Worm (Caenorhabditis elegans): ENCODE data around the gene T23E1.1.

T23E1.1 gene

DNA sequence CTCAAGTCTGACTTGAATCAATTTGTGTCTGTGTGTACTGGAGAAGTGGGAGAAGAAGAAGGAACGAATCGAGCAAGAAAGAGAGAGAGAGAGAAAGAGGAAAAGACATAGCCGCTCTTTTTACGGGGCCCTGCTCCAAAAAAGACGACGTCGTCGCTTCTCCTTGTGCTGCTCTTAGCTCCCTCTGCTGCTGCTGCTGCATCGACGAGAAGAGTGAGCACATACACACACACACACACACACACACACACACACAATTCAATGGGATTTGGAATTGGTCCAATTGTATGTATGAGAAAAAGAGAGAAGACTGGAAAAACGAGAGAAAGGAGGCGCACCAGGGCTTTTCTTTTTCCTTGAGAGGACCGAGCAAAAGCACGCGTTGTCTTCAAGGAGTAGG, 16.2 kb upstream of the T23E1.1 start:
- TF ChIP-seq fkh-2 (tag; optimal IDR thresholded peaks at IDR 0.05) (no peak), daf-12 (tag; optimal IDR thresholded peaks at IDR 0.05) (no peak), egl-27 (tag; optimal IDR thresholded peaks at IDR 0.05) (no peak), nhr-11 (tag; optimal IDR thresholded peaks at IDR 0.05) (peak; percentile 51), elt-2 (tag; optimal IDR thresholded peaks at IDR 0.05) (no peak), lin-39 (tag; optimal IDR thresholded peaks at IDR 0.05) (peak; percentile 88), tbx-2 (tag; optimal IDR thresholded peaks at IDR 0.05) (no peak), mdl-1 (tag; optimal IDR thresholded peaks at IDR 0.05) (peak; percentile 22), eor-1 (tag; optimal IDR thresholded peaks at IDR 0.05) (no peak), egl-5 (tag; optimal IDR thresholded peaks at IDR 0.05) (peak; percentile 88), skn-1 (tag; optimal IDR thresholded peaks at IDR 0.05) (peak; percentile 11), nhr-76 (tag; optimal IDR thresholded peaks at IDR 0.05) (no peak), fkh-10 (GFP tag; optimal IDR thresholded peaks at IDR 0.05) (peak; percentile 37), hmg-11 (tag; optimal IDR thresholded peaks at IDR 0.05) (peak; percentile 50), nfya-1 (tag; optimal IDR thresholded peaks at IDR 0.05; ENCODE audit: insufficient read depth) (peak; percentile 71)

- TF ChIP-seq pha-4 (tag; optimal IDR thresholded peaks at IDR 0.05): peak; percentile 43
- TF ChIP-seq R02D3.7 (tag; optimal IDR thresholded peaks at IDR 0.05): no peak
Observed at ce11 chrIV:3136493-3136892, 14.7 kb upstream of the T23E1.1 start.

DNA sequence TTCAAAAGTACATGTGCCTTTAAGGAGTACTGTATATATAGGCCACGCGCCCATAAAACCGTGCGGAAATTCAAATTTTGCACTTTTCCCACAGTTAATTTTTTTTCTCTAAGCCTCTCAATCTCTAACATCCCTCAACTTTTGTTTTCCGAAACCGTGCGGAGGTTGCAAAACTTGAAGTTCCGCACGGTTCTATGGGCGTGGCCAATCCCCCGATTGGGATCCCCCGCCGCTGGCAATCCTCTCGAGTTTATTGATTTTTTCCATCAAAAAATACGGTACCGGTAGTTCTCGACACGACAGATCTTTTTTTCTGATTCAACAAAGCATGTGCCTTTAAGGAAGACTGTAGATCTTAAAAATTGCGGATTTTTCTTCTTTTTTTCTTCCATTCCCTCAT, 5.6 kb upstream of the T23E1.1 start, which contains the start of gene T23E1.3:
Gene T23E1.3, plus strand, starts transcription at position 301 of the 400 bp plus-strand sequence.
- TF ChIP-seq fkh-2 (tag; optimal IDR thresholded peaks at IDR 0.05) (no peak), ZK546.5 (tag; optimal IDR thresholded peaks at IDR 0.05) (no peak), fkh-10 (GFP tag; optimal IDR thresholded peaks at IDR 0.05) (no peak), unc-39 (tag; optimal IDR thresholded peaks at IDR 0.05) (no peak), pha-4 (tag; optimal IDR thresholded peaks at IDR 0.05) (no peak)

ce11 chrIV:3158175-3158574, 7.0 kb downstream of the T23E1.1 start:
- peak; percentile 99 for TF ChIP-seq elt-2 (tag; optimal IDR thresholded peaks at IDR 0.05)
- TF ChIP-seq ceh-9 (tag; optimal IDR thresholded peaks at IDR 0.05): no peak
- TF ChIP-seq jun-1 (tag; optimal IDR thresholded peaks at IDR 0.05): peak; percentile 81
- TF ChIP-seq pha-4 (tag; optimal IDR thresholded peaks at IDR 0.05): peak; percentile 66
- TF ChIP-seq ceh-28 (tag; optimal IDR thresholded peaks at IDR 0.05): no peak
- TF ChIP-seq pqm-1 (tag; optimal IDR thresholded peaks at IDR 0.05): peak; percentile 100

DNA sequence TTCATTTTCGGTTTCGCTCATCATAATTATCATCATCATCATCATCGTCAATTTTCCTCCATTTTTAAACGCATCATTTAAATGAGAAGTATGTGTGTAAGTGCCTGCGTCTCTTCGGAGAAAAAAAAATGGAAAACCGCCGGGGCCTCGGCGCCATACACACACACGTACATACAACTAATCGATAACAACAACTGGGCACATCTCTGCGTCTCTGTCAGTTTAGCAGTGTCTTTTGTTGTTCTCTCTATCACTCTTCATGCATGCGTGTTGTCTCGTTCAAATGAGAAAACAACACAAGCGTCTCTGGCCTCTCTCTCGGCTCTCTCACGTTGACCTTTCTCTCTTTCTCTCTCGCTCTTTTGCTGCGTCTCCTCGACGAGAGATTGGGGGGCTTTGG, 9.6 kb downstream of the T23E1.1 start:
- TF ChIP-seq elt-2 (tag; optimal IDR thresholded peaks at IDR 0.05) (peak; percentile 74), sea-2 (GFP tag; optimal IDR thresholded peaks at IDR 0.05) (no peak), elt-3 (tag; optimal IDR thresholded peaks at IDR 0.05) (no peak), eor-1 (tag; optimal IDR thresholded peaks at IDR 0.05) (no peak), nhr-11 (tag; optimal IDR thresholded peaks at IDR 0.05) (peak; percentile 79), egl-5 (tag; optimal IDR thresholded peaks at IDR 0.05) (peak; percentile 94), ceh-82 (tag; optimal IDR thresholded peaks at IDR 0.05) (peak; percentile 24), jun-1 (tag; optimal IDR thresholded peaks at IDR 0.05) (peak; percentile 82), lin-39 (tag; optimal IDR thresholded peaks at IDR 0.05) (peak; percentile 82), unc-62 (GFP tag; optimal IDR thresholded peaks at IDR 0.05) (peak; percentile 71), ceh-16 (tag; optimal IDR thresholded peaks at IDR 0.05) (no peak), lin-15B (tag; optimal IDR thresholded peaks at IDR 0.05) (peak; percentile 62), nhr-23 (tag; optimal IDR thresholded peaks at IDR 0.05) (peak; percentile 81), R02D3.7 (tag; optimal IDR thresholded peaks at IDR 0.05) (peak; percentile 59), nhr-12 (tag; optimal IDR thresholded peaks at IDR 0.05) (no peak), daf-12 (tag; optimal IDR thresholded peaks at IDR 0.05) (no peak), lsy-12 (tag; optimal IDR thresholded peaks at IDR 0.05) (peak; percentile 44), pha-4 (tag; optimal IDR thresholded peaks at IDR 0.05) (peak; percentile 92), nfya-1 (tag; optimal IDR thresholded peaks at IDR 0.05; ENCODE audit: insufficient read depth) (peak; percentile 95), hmg-11 (tag; optimal IDR thresholded peaks at IDR 0.05) (peak; percentile 97), nhr-237 (tag; optimal IDR thresholded peaks at IDR 0.05) (no peak), ama-1 (optimal IDR thresholded peaks at IDR 0.05) (peak; percentile 51), fkh-2 (tag; optimal IDR thresholded peaks at IDR 0.05) (peak; percentile 81), ceh-28 (tag; optimal IDR thresholded peaks at IDR 0.05) (peak; percentile 98), fos-1 (tag; optimal IDR thresholded peaks at IDR 0.05) (no peak), ZK546.5 (tag; optimal IDR thresholded peaks at IDR 0.05) (no peak), aly-2 (tag; optimal IDR thresholded peaks at IDR 0.05) (no peak), mml-1 (tag; optimal IDR thresholded peaks at IDR 0.05) (no peak), nhr-25 (tag; optimal IDR thresholded peaks at IDR 0.05) (peak; percentile 79), elt-1 (tag; optimal IDR thresholded peaks at IDR 0.05) (peak; percentile 58), nhr-67 (tag; optimal IDR thresholded peaks at IDR 0.05) (no peak), fkh-10 (GFP tag; optimal IDR thresholded peaks at IDR 0.05) (no peak), zag-1 (tag; optimal IDR thresholded peaks at IDR 0.05) (no peak), pqm-1 (tag; optimal IDR thresholded peaks at IDR 0.05) (peak; percentile 82), nhr-43 (tag; optimal IDR thresholded peaks at IDR 0.05; ENCODE audit: poor library complexity, severe bottlenecking) (peak; percentile 90), snpc-4 (tag; optimal IDR thresholded peaks at IDR 0.05) (peak; percentile 51)
